Worm (Caenorhabditis elegans) whole organism, late embryonic: ENCODE results near the gene K07G6.1.

ENCODE experiments used
- F13H6.1 ChIP-seq: sonication (generic microtip); optimal IDR thresholded peaks from 2 replicates; lab custom pipeline; 2016; ENCODE audit warnings: missing genetic modification characterization, missing compliant biosample characterization
- ama-1 ChIP-seq: fragments of 150-350 bp; optimal IDR thresholded peaks from 2 replicates; lab custom pipeline; 2014
- pha-4 ChIP-seq: fragments of 150-350 bp; optimal IDR thresholded peaks from 2 replicates; lab custom pipeline; 2018; ENCODE audit warnings: missing biosample characterization, missing genetic modification reagents, missing genetic modification characterization
- unc-55 ChIP-seq: sonication (generic microtip); optimal IDR thresholded peaks from 2 replicates; lab custom pipeline; 2017; ENCODE audit warnings: missing biosample characterization, missing genetic modification reagents, missing genetic modification characterization

DNA sequence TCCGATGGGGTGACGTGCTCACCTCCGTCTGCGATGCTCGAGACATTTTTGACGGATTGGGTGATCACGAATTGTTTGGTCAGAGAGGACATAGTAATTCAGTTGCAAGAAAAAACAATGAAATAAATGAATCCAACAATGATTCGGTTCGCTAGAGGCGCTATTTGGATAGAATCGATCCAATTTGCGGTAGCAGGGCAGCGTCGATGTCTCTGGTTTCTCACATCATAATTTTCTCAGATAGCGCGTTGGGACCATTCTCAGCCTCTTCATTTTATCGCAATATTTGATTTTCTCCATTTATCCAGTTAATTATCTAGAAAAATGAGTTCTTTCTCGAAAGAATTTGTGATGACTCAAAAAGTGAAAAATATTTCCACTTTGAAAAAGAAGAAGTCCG lies 35.0 kb upstream of the K07G6.1 start, which contains the start of gene sdz-18:
- TF ChIP-seq pha-4 (tag; lab: Kevin White, UChicago), result no peak
- no peak for TF ChIP-seq ama-1 (lab: Kevin White, UChicago)
- no peak for TF ChIP-seq F13H6.1 (tag; lab: Kevin White, UChicago)
- TF ChIP-seq unc-55 (GFP tag; lab: Kevin White, UChicago), result no peak
